Fruit fly (Drosophila melanogaster) whole organism, wandering third instar larva: ENCODE measurements around the gene Cox11.

Source experiments
- Jra ChIP-seq: sonication (Bioruptor generic); optimal IDR thresholded peaks from 2 replicates; lab custom pipeline; 2016; ENCODE audit warnings: missing biosample characterization, missing genetic modification characterization
- Myc ChIP-seq: fragments of >200 bp; optimal IDR thresholded peaks from 2 replicates; lab custom pipeline; 2017
- lola ChIP-seq: fragments of >200 bp; optimal IDR thresholded peaks from 2 replicates; lab custom pipeline; 2017; ENCODE audit warnings: missing biosample characterization, missing genetic modification characterization
- psq ChIP-seq: fragments of 200-800 bp; sonication (Bioruptor generic); optimal IDR thresholded peaks from 3 replicates; lab custom pipeline; 2017; ENCODE audit warnings: missing biosample characterization, mild to moderate bottlenecking, missing genetic modification characterization, moderate library complexity
- usp ChIP-seq: fragments of >200 bp; optimal IDR thresholded peaks from 2 replicates; lab custom pipeline; 2017; ENCODE audit warnings: missing biosample characterization, missing genetic modification characterization
- woc ChIP-seq: sonication (Bioruptor generic); optimal IDR thresholded peaks from 2 replicates; lab custom pipeline; 2016; ENCODE audit warnings: missing biosample characterization, mild to moderate bottlenecking, missing genetic modification characterization

DNA sequence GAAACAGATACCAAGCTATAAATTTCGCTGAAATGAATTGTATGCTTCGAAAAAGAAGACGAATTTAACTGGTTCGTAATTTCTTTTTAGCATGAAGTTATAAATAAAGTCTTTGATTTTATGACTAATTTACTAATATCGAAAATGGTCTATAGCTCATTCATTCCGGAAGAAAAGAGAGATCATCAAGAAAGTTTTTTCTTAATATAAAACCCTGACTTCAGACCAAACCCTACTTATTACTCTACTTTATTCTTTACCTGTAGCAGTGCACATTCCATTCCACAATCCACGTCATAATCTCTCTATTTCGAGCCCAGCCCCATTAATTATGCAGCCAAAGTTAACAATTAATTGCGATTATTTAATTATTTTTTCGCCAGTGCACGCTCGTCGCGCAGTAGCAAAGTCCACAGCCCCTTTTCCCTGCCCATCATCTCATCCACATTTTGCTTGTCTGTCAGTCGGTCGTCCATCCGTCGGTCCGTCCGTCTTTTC lies 32.8 kb upstream of the Cox11 start:
- no peak for TF ChIP-seq Jra (GFP tag; lab: Kevin White, UChicago)
- no peak for TF ChIP-seq lola (GFP tag; lab: Kevin White, UChicago)
- TF ChIP-seq usp, result no peak
- no peak for TF ChIP-seq psq (GFP tag; lab: Kevin White, UChicago)
- no peak for TF ChIP-seq woc
- TF ChIP-seq Myc (lab: Kevin White, UChicago), result no peak
